Worm (Caenorhabditis elegans): ENCODE data around the gene C06A8.6.
A peak's percentile ranks its signal among the peaks of the same experiment; 100 is the strongest.

ce11 chrII:7722784-7723183 is 49.5 kb upstream of the C06A8.6 start:
- TF ChIP-seq nhr-12 (tag; optimal IDR thresholded peaks at IDR 0.05) (no peak), elt-3 (tag; optimal IDR thresholded peaks at IDR 0.05) (no peak), nhr-28 (tag; optimal IDR thresholded peaks at IDR 0.05) (no peak), unc-62 (GFP tag; optimal IDR thresholded peaks at IDR 0.05) (peak; percentile 49), ham-2 (GFP tag; optimal IDR thresholded peaks at IDR 0.05) (no peak), lin-32 (GFP tag; optimal IDR thresholded peaks at IDR 0.05) (no peak)
